3 worm cellular contexts compared by ENCODE assay signal in the genomic region with DNA sequence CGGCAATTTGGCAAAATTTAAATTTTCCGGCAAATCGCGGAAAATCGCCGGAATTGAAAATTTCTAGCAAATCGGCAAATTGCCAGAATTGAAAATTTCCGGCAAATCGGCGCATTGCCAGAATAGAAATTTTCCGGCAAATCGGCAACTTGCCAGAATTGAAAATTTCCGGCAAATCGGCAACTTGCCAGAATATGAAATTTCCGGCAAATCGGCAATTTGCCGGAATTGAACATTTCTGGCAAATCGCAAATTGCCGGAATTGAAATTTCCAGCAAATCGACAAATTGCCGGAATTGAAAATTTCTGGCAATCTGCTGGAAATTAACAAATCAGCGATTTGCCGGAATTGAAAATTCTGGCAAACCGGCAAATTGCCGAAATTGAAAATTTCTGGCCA.
A peak's percentile ranks its signal among the peaks of the same experiment; 100 is the strongest.
TF ChIP-seq lines count a peak whose summit lies in the region.

No protein-coding gene starts in this region.

TF ChIP-seq in whole organism, L4 larva, 104 proteins besides CTCF, POLR2A, EP300 and RAD21:
- TF ChIP-seq Y48G9A.11 (GFP tag; IDR thresholded peaks at IDR 0.05; lab: Robert Waterston, UW) = peak; percentile 58; the same call in 1 of the 2 replicates
- TF ChIP-seq tra-1 (GFP tag; IDR thresholded peaks at IDR 0.05; lab: Robert Waterston, UW) = 0 out of 2 replicates have a peak, but pooled peaks have one; percentile 12
- TF ChIP-seq snpc-1.2 (GFP tag; IDR thresholded peaks at IDR 0.05; lab: Robert Waterston, UW) = peak; percentile 51; the same call in 1 of the 2 replicates
- peak in 1 of 2 experiments; percentile 80; a peak in 1 of 4 replicates for TF ChIP-seq madf-5 (GFP tag; IDR thresholded peaks at IDR 0.05; lab: Robert Waterston, UW)
- TF ChIP-seq saeg-2 (GFP tag; IDR thresholded peaks at IDR 0.05; lab: Robert Waterston, UW) = 0 out of 2 replicates have a peak, but pooled peaks have one; percentile 45
TF ChIP-seq in whole organism, L4 larva: peak in this region for 5; not testable (repeated sequence) for 99.

TF ChIP-seq in whole organism, midembryonic, 9 proteins besides CTCF, POLR2A, EP300 and RAD21:
- TF ChIP-seq tab-1 (GFP tag; IDR thresholded peaks at IDR 0.05; lab: Robert Waterston, UW) (peak; percentile 62; the same call in 1 of the 2 replicates), ztf-23 (GFP tag; IDR thresholded peaks at IDR 0.05; lab: Robert Waterston, UW) (0 out of 2 replicates have a peak, but pooled peaks have one; percentile 44)

TF ChIP-seq in whole organism, young adult, 124 proteins besides CTCF, POLR2A, EP300 and RAD21:
- TF ChIP-seq F37B4.10 (GFP tag; IDR thresholded peaks at IDR 0.05; lab: Robert Waterston, UW) (peak; percentile 80; the same call in 1 of the 2 replicates), K11D2.4 (GFP tag; IDR thresholded peaks at IDR 0.05; lab: Robert Waterston, UW) (0 out of 2 replicates have a peak, but pooled peaks have one; percentile 22), dox-1 (GFP tag; IDR thresholded peaks at IDR 0.05; lab: Robert Waterston, UW) (peak; percentile 54)
TF ChIP-seq in whole organism, young adult: peak in this region for 3; not testable (repeated sequence) for 121.
